Fruit fly (Drosophila melanogaster) whole organism, embryonic: ENCODE data around the gene mirr.
A peak's percentile ranks its signal among the peaks of the same experiment; 100 is the strongest.

Source experiments
- Abd-B ChIP-seq: fragments of 200-800 bp; sonication (Bioruptor generic); optimal IDR thresholded peaks from 2 replicates; lab custom pipeline; 2018; ENCODE audit warnings: missing biosample characterization, mild to moderate bottlenecking, missing genetic modification characterization, moderate library complexity
- CG10274 ChIP-seq: fragments of 200-800 bp; sonication (Bioruptor generic); optimal IDR thresholded peaks from 3 replicates; lab custom pipeline; 2017; ENCODE audit warnings: missing biosample characterization, mild to moderate bottlenecking, missing genetic modification characterization
- CG10321 ChIP-seq: fragments of 200-800 bp; sonication (Bioruptor generic); IDR thresholded peaks from 2 replicates; pipeline ENCODE4 v1.3.6; 2022; ENCODE audit warnings: missing biosample characterization, missing genetic modification characterization
- CG10366 ChIP-seq: fragments of 200-800 bp; sonication (Bioruptor generic); IDR thresholded peaks from 2 replicates; pipeline ENCODE4 v1.3.6; 2022; ENCODE audit warnings: missing biosample characterization, missing genetic modification characterization
- CG10543 ChIP-seq: fragments of 200-800 bp; sonication (Bioruptor generic); optimal IDR thresholded peaks from 3 replicates; lab custom pipeline; 2017; ENCODE audit warnings: missing biosample characterization, mild to moderate bottlenecking, missing genetic modification characterization, moderate library complexity
- CG10565 ChIP-seq: fragments of 200-800 bp; sonication (Bioruptor generic); optimal IDR thresholded peaks from 3 replicates; lab custom pipeline; 2016; ENCODE audit warnings: missing biosample characterization, mild to moderate bottlenecking, missing genetic modification characterization
- CG11696 ChIP-seq: fragments of 200-800 bp; sonication (Bioruptor generic); IDR thresholded peaks from 2 replicates; pipeline ENCODE4 v1.3.6; 2022; ENCODE audit warnings: missing biosample characterization, missing genetic modification characterization
- CG1233 ChIP-seq: fragments of 200-800 bp; sonication (Bioruptor generic); optimal IDR thresholded peaks from 4 replicates; lab custom pipeline; 2018; ENCODE audit warnings: missing biosample characterization, mild to moderate bottlenecking, missing genetic modification characterization
- CG16815 ChIP-seq: fragments of 200-800 bp; sonication (Bioruptor generic); optimal IDR thresholded peaks from 3 replicates; lab custom pipeline; 2017; ENCODE audit warnings: missing biosample characterization, mild to moderate bottlenecking, missing genetic modification characterization
- CG17568 ChIP-seq: fragments of 200-800 bp; sonication (Bioruptor generic); optimal IDR thresholded peaks from 2 replicates; lab custom pipeline; 2018; ENCODE audit warnings: missing biosample characterization, mild to moderate bottlenecking, missing genetic modification characterization, moderate library complexity
- CG17912 ChIP-seq: fragments of 200-800 bp; sonication (Bioruptor generic); optimal IDR thresholded peaks from 2 replicates; lab custom pipeline; 2018; ENCODE audit warnings: missing biosample characterization, mild to moderate bottlenecking, missing genetic modification characterization
- CG18262 ChIP-seq: fragments of 200-800 bp; optimal IDR thresholded peaks from 3 replicates; lab custom pipeline; 2019; ENCODE audit warnings: missing biosample characterization, mild to moderate bottlenecking, missing genetic modification characterization, moderate library complexity
- CG31224 ChIP-seq: fragments of 200-800 bp; sonication (Bioruptor generic); IDR thresholded peaks from 2 replicates; pipeline ENCODE4 v1.3.6; 2022; ENCODE audit warnings: missing biosample characterization, missing genetic modification characterization
- CG3281 ChIP-seq: fragments of 200-800 bp; sonication (Bioruptor generic); optimal IDR thresholded peaks from 3 replicates; lab custom pipeline; 2017; ENCODE audit warnings: missing biosample characterization, mild to moderate bottlenecking, missing genetic modification characterization
- CG43689 ChIP-seq: fragments of 200-800 bp; sonication (Bioruptor generic); IDR thresholded peaks from 2 replicates; pipeline ENCODE4 v1.3.6; 2022; ENCODE audit warnings: missing biosample characterization, missing genetic modification characterization
- CG6765 ChIP-seq: fragments of 200-800 bp; sonication (Bioruptor generic); optimal IDR thresholded peaks from 3 replicates; lab custom pipeline; 2017; ENCODE audit warnings: missing biosample characterization, mild to moderate bottlenecking, missing genetic modification characterization
- CG6791 ChIP-seq: fragments of 200-800 bp; sonication (Bioruptor generic); IDR thresholded peaks from 3 replicates; pipeline ENCODE4 v1.3.6; 2022; ENCODE audit warnings: missing biosample characterization, missing genetic modification characterization; ENCODE audit not compliant: partially characterized antibody
- CG6854 ChIP-seq: fragments of 200-800 bp; sonication (Bioruptor generic); optimal IDR thresholded peaks from 3 replicates; lab custom pipeline; 2017; ENCODE audit warnings: missing biosample characterization, mild to moderate bottlenecking, missing genetic modification characterization
- CG7357 ChIP-seq: fragments of 200-800 bp; sonication (Bioruptor generic); IDR thresholded peaks from 3 replicates; pipeline ENCODE4 v1.3.6; 2022; ENCODE audit warnings: missing biosample characterization, missing genetic modification characterization
- CG7745 ChIP-seq: fragments of 200-800 bp; sonication (Bioruptor generic); optimal IDR thresholded peaks from 2 replicates; lab custom pipeline; 2018; ENCODE audit warnings: missing biosample characterization, mild to moderate bottlenecking, missing genetic modification characterization, moderate library complexity
- CG8388 ChIP-seq: fragments of 200-800 bp; sonication (Bioruptor generic); optimal IDR thresholded peaks from 2 replicates; lab custom pipeline; 2019; ENCODE audit warnings: missing biosample characterization, mild to moderate bottlenecking, missing genetic modification characterization, moderate library complexity
- D ChIP-seq, 2 experiments: fragments of 200-800 bp in 1 of 2; fragments of >200 bp in 1 of 2; sonication (Bioruptor generic) in 1 of 2; optimal IDR thresholded peaks; 2 replicates in 1 of 2; 3 replicates in 1 of 2; lab custom pipeline; 2017; ENCODE audit warnings: mild to moderate bottlenecking in 1 of 2, missing biosample characterization in 1 of 2, missing genetic modification characterization in 1 of 2, missing genetic modification reagents in 1 of 2
- Dad ChIP-seq: fragments of 200-800 bp; sonication (Bioruptor generic); optimal IDR thresholded peaks from 3 replicates; lab custom pipeline; 2016; ENCODE audit warnings: missing biosample characterization, missing genetic modification characterization
- Deaf1 ChIP-seq: fragments of 200-800 bp; optimal IDR thresholded peaks from 3 replicates; lab custom pipeline; 2019; ENCODE audit warnings: missing biosample characterization, mild to moderate bottlenecking, missing genetic modification characterization, moderate library complexity
- E2f1 ChIP-seq: fragments of 200-800 bp; sonication (Bioruptor generic); IDR thresholded peaks from 2 replicates; pipeline ENCODE4 v1.3.6; 2022; ENCODE audit warnings: missing biosample characterization, missing genetic modification characterization
- Fer2 ChIP-seq: fragments of 200-800 bp; sonication (Bioruptor generic); optimal IDR thresholded peaks from 2 replicates; lab custom pipeline; 2018; ENCODE audit warnings: missing biosample characterization, mild to moderate bottlenecking, missing genetic modification characterization, moderate library complexity
- H15 ChIP-seq: fragments of 200-800 bp; sonication (Bioruptor generic); IDR thresholded peaks from 3 replicates; pipeline ENCODE4 v1.3.6; 2022; ENCODE audit warnings: missing biosample characterization, missing genetic modification characterization
- H2.0 ChIP-seq: fragments of 200-800 bp; sonication (Bioruptor generic); IDR thresholded peaks from 2 replicates; pipeline ENCODE4 v1.3.6; 2022; ENCODE audit warnings: missing biosample characterization, missing genetic modification characterization
- Hey ChIP-seq: fragments of 200-800 bp; sonication (Bioruptor generic); optimal IDR thresholded peaks from 3 replicates; lab custom pipeline; 2018; ENCODE audit warnings: missing biosample characterization, mild to moderate bottlenecking, missing genetic modification characterization
- HmgD ChIP-seq: fragments of 200-800 bp; sonication (Bioruptor generic); optimal IDR thresholded peaks from 3 replicates; lab custom pipeline; 2016; ENCODE audit warnings: missing biosample characterization, missing genetic modification characterization
- Lhr ChIP-seq: fragments of 200-800 bp; sonication (Bioruptor generic); optimal IDR thresholded peaks from 3 replicates; lab custom pipeline; 2017; ENCODE audit warnings: mild to moderate bottlenecking, missing biosample characterization, missing genetic modification reagents, missing genetic modification characterization
- Lpt ChIP-seq: fragments of >200 bp; optimal IDR thresholded peaks from 2 replicates; lab custom pipeline; 2018; ENCODE audit warnings: missing biosample characterization, missing genetic modification characterization
- MTF-1 ChIP-seq: fragments of 200-800 bp; sonication (Bioruptor generic); optimal IDR thresholded peaks from 2 replicates; lab custom pipeline; 2018; ENCODE audit warnings: missing biosample characterization, mild to moderate bottlenecking, missing genetic modification characterization, borderline replicate concordance
- NK7.1 ChIP-seq: fragments of 200-800 bp; sonication (Bioruptor generic); optimal IDR thresholded peaks from 3 replicates; lab custom pipeline; 2016; ENCODE audit warnings: missing biosample characterization, missing genetic modification characterization
- Opbp ChIP-seq: fragments of 200-800 bp; sonication (Bioruptor generic); IDR thresholded peaks from 3 replicates; pipeline ENCODE4 v1.3.6; 2022; ENCODE audit warnings: missing biosample characterization, missing genetic modification characterization; ENCODE audit not compliant: partially characterized antibody
- Ptx1 ChIP-seq: fragments of 200-800 bp; sonication (Bioruptor generic); IDR thresholded peaks from 2 replicates; pipeline ENCODE4 v1.3.6; 2022; ENCODE audit warnings: missing biosample characterization, missing genetic modification characterization
- Sin3A ChIP-seq: fragments of >200 bp; optimal IDR thresholded peaks from 2 replicates; lab custom pipeline; 2018
- Spps ChIP-seq: fragments of 200-800 bp; sonication (Bioruptor generic); optimal IDR thresholded peaks from 2 replicates; lab custom pipeline; 2018; ENCODE audit warnings: missing biosample characterization, mild to moderate bottlenecking, missing genetic modification characterization
- Trl ChIP-seq, 3 experiments: fragments of >200 bp in 2 of 3; fragments of 200-800 bp in 1 of 3; sonication (Bioruptor generic) in 1 of 3; optimal IDR thresholded peaks; 2 replicates in 1 of 3; 3 replicates in 2 of 3; lab custom pipeline; 2016 to 2017; ENCODE audit warnings: missing biosample characterization in 1 of 3, missing genetic modification characterization in 1 of 3
- dati ChIP-seq: fragments of 200-800 bp; sonication (Bioruptor generic); IDR thresholded peaks from 2 replicates; pipeline ENCODE4 v1.3.6; 2022; ENCODE audit warnings: missing biosample characterization, missing genetic modification characterization
- fd102C ChIP-seq: fragments of 200-800 bp; sonication (Bioruptor generic); optimal IDR thresholded peaks from 2 replicates; lab custom pipeline; 2018; ENCODE audit warnings: missing biosample characterization, mild to moderate bottlenecking, missing genetic modification characterization, moderate library complexity
- gce ChIP-seq: fragments of 200-800 bp; sonication (Bioruptor generic); IDR thresholded peaks from 3 replicates; pipeline ENCODE4 v1.3.6; 2022; ENCODE audit warnings: missing biosample characterization, missing genetic modification characterization
- grn ChIP-seq: fragments of 200-800 bp; sonication (Bioruptor generic); optimal IDR thresholded peaks from 3 replicates; lab custom pipeline; 2017; ENCODE audit warnings: missing biosample characterization, missing genetic modification characterization
- gro ChIP-seq: fragments of 200-800 bp; sonication (Bioruptor generic); optimal IDR thresholded peaks from 2 replicates; lab custom pipeline; 2016; ENCODE audit warnings: missing biosample characterization, missing genetic modification characterization
- h ChIP-seq: fragments of >200 bp; optimal IDR thresholded peaks from 2 replicates; lab custom pipeline; 2017
- kni ChIP-seq: fragments of 200-800 bp; sonication (Bioruptor generic); optimal IDR thresholded peaks from 3 replicates; lab custom pipeline; 2017; ENCODE audit warnings: mild to moderate bottlenecking, missing biosample characterization, missing genetic modification reagents, missing genetic modification characterization
- maf-S ChIP-seq: fragments of 200-800 bp; sonication (Bioruptor generic); optimal IDR thresholded peaks from 2 replicates; lab custom pipeline; 2016; ENCODE audit warnings: missing biosample characterization, missing genetic modification characterization
- oc ChIP-seq: fragments of 200-800 bp; sonication (Bioruptor generic); optimal IDR thresholded peaks from 2 replicates; lab custom pipeline; 2018; ENCODE audit warnings: missing biosample characterization, mild to moderate bottlenecking, missing genetic modification characterization, moderate library complexity
- rib ChIP-seq: fragments of 200-800 bp; sonication (Bioruptor generic); IDR thresholded peaks from 2 replicates; pipeline ENCODE4 v1.3.6; 2022; ENCODE audit warnings: missing biosample characterization, missing genetic modification characterization
- sens ChIP-seq: fragments of 200-800 bp; sonication (Bioruptor generic); peaks from one replicate; lab custom pipeline; 2016; ENCODE audit warnings: missing biosample characterization, missing genetic modification characterization
- stc ChIP-seq: fragments of 200-800 bp; sonication (Bioruptor generic); IDR thresholded peaks from 2 replicates; pipeline ENCODE4 v1.3.6; 2022; ENCODE audit warnings: missing biosample characterization, missing genetic modification characterization

Gene mirr

DNA sequence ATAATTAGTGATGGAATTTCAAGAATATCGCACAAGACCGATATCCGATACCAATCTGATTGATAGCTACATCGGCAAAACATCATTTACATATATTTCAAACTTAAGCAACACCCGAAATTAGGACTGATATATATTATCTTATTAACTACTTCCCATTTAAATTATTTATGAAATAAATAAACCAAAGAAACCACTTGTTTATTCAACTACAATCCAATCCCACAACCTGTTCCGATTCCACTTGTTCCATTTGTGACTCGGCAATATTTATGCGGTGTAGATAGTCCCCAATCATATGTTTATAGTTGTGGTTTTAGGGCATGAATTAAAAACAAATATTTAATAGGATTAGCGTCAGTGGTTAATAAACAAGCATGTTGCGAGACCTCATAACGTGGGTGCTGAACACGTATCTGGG lies 61.3 kb downstream of the mirr start, which contains the start of the genes CG10973 and Vps13D (continued):
- TF ChIP-seq Ptx1 (GFP tag; lab: Robert Waterston, UW) (no peak), Abd-B (GFP tag; lab: Kevin White, UChicago) (no peak), CG3281 (GFP tag; lab: Kevin White, UChicago) (no peak), CG10366 (GFP tag; lab: Robert Waterston, UW) (no peak; the same call in 1 of the 2 replicates), kni (GFP tag; lab: Kevin White, UChicago) (no peak), CG7745 (tag; lab: Kevin White, UChicago) (no peak), CG6854 (GFP tag; lab: Kevin White, UChicago) (no peak), CG17912 (peak; percentile 75), H2.0 (no peak), Lhr (GFP tag; lab: Kevin White, UChicago) (peak; percentile 59), CG11696 (GFP tag; lab: Robert Waterston, UW) (peak; percentile 51; the same call in 1 of the 2 replicates), maf-S (no peak), stc (peak; percentile 42; the same call in 1 of the 2 replicates), Hey (no peak), D (optimal IDR thresholded peaks at IDR 0.05; lab: Kevin White, UChicago) (no peak), D (GFP tag; optimal IDR thresholded peaks at IDR 0.05; lab: Kevin White, UChicago) (peak; percentile 39), h (lab: Kevin White, UChicago) (no peak), Dad (no peak), CG8388 (no peak), CG43689 (GFP tag; lab: Robert Waterston, UW) (no peak), CG6765 (no peak), Opbp (peak; percentile 87), CG10543 (no peak), Sin3A (lab: Kevin White, UChicago) (no peak), gro (GFP tag; lab: Kevin White, UChicago) (peak; percentile 11), CG18262 (tag; lab: Kevin White, UChicago) (no peak), grn (GFP tag; lab: Kevin White, UChicago) (no peak), CG6791 (GFP tag; lab: Robert Waterston, UW) (peak; percentile 87), dati (GFP tag; lab: Robert Waterston, UW) (no peak), sens (GFP tag; lab: Kevin White, UChicago) (no peak), fd102C (peak; percentile 57), Fer2 (tag; lab: Kevin White, UChicago) (no peak), H15 (GFP tag; lab: Robert Waterston, UW) (no peak), oc (tag; lab: Kevin White, UChicago) (no peak), NK7.1 (GFP tag; lab: Kevin White, UChicago) (peak; percentile 16), CG17568 (GFP tag; lab: Kevin White, UChicago) (peak; percentile 84), E2f1 (GFP tag; lab: Robert Waterston, UW) (no peak), HmgD (GFP tag; lab: Kevin White, UChicago) (no peak), CG31224 (GFP tag; lab: Robert Waterston, UW) (no peak), Trl (optimal IDR thresholded peaks at IDR 0.05; lab: Kevin White, UChicago) (no peak), Trl (GFP tag; optimal IDR thresholded peaks at IDR 0.05; lab: Kevin White, UChicago) (peak; percentile 24), gce (no peak), Spps (no peak), CG10321 (GFP tag; lab: Robert Waterston, UW) (no peak), Lpt (GFP tag; lab: Kevin White, UChicago) (no peak), CG16815 (GFP tag; lab: Kevin White, UChicago) (no peak), CG1233 (GFP tag; lab: Kevin White, UChicago) (no peak), Deaf1 (tag; lab: Kevin White, UChicago) (no peak), rib (GFP tag; lab: Robert Waterston, UW) (no peak), MTF-1 (GFP tag; lab: Kevin White, UChicago) (peak; percentile 84), CG10565 (GFP tag; lab: Kevin White, UChicago) (no peak), CG7357 (GFP tag; lab: Robert Waterston, UW) (no peak), CG10274 (GFP tag; lab: Kevin White, UChicago) (no peak)
